Fruit fly (Drosophila melanogaster) whole organism, embryonic: ENCODE data around the gene Sodh1.

Source experiments
- Atf3 ChIP-seq: fragments of 200-800 bp; sonication (Bioruptor generic); optimal IDR thresholded peaks from 3 replicates; lab custom pipeline; 2016; ENCODE audit warnings: missing biosample characterization, missing genetic modification characterization
- Blimp-1 ChIP-seq: fragments of 200-800 bp; sonication (Bioruptor generic); optimal IDR thresholded peaks from 3 replicates; lab custom pipeline; 2018; ENCODE audit warnings: missing biosample characterization, missing genetic modification characterization, mild to moderate bottlenecking, moderate library complexity, missing genetic modification reagents
- C15 ChIP-seq: fragments of 200-800 bp; sonication (Bioruptor generic); IDR thresholded peaks from 3 replicates; pipeline ENCODE4 v1.3.6; 2022; ENCODE audit warnings: missing biosample characterization, missing genetic modification characterization
- CG10979 ChIP-seq: fragments of 200-800 bp; sonication (Bioruptor generic); optimal IDR thresholded peaks from 2 replicates; lab custom pipeline; 2018; ENCODE audit warnings: missing biosample characterization, mild to moderate bottlenecking, missing genetic modification characterization, moderate library complexity
- CG11560 ChIP-seq: fragments of 200-800 bp; sonication (Bioruptor generic); IDR thresholded peaks from 3 replicates; pipeline ENCODE4 v1.3.6; 2022; ENCODE audit warnings: missing biosample characterization, missing genetic modification characterization
- CG12299 ChIP-seq: fragments of 200-800 bp; sonication (Bioruptor generic); optimal IDR thresholded peaks from 2 replicates; lab custom pipeline; 2018; ENCODE audit warnings: missing biosample characterization, mild to moderate bottlenecking, missing genetic modification characterization
- CG12391 ChIP-seq: fragments of 200-800 bp; sonication (Bioruptor generic); optimal IDR thresholded peaks from 3 replicates; lab custom pipeline; 2018; ENCODE audit warnings: missing biosample characterization, mild to moderate bottlenecking, missing genetic modification characterization, moderate library complexity
- CG12659 ChIP-seq: fragments of 200-800 bp; sonication (Bioruptor generic); optimal IDR thresholded peaks from 3 replicates; lab custom pipeline; 2017; ENCODE audit warnings: mild to moderate bottlenecking, missing biosample characterization, missing genetic modification reagents, missing genetic modification characterization
- CG13287 ChIP-seq: fragments of 200-800 bp; sonication (Bioruptor generic); IDR thresholded peaks from 2 replicates; pipeline ENCODE4 v1.3.6; 2022; ENCODE audit warnings: missing biosample characterization, missing genetic modification characterization; ENCODE audit not compliant: partially characterized antibody
- CG13424 ChIP-seq: fragments of 200-800 bp; sonication (Bioruptor generic); optimal IDR thresholded peaks from 2 replicates; lab custom pipeline; 2019; ENCODE audit warnings: missing biosample characterization, mild to moderate bottlenecking, missing genetic modification characterization, moderate library complexity
- CG1792 ChIP-seq: fragments of 200-800 bp; sonication (Bioruptor generic); optimal IDR thresholded peaks from 2 replicates; lab custom pipeline; 2016; ENCODE audit warnings: missing biosample characterization, missing genetic modification characterization
- CG3281 ChIP-seq: fragments of 200-800 bp; sonication (Bioruptor generic); optimal IDR thresholded peaks from 3 replicates; lab custom pipeline; 2017; ENCODE audit warnings: missing biosample characterization, mild to moderate bottlenecking, missing genetic modification characterization
- CG34376 ChIP-seq: fragments of 200-800 bp; sonication (Bioruptor generic); optimal IDR thresholded peaks from 2 replicates; lab custom pipeline; 2018; ENCODE audit warnings: missing biosample characterization, mild to moderate bottlenecking, missing genetic modification characterization
- CG3847 ChIP-seq: fragments of 200-800 bp; sonication (Bioruptor generic); IDR thresholded peaks from 2 replicates; pipeline ENCODE4 v1.3.6; 2022; ENCODE audit warnings: missing biosample characterization, missing genetic modification characterization
- CG3995 ChIP-seq: fragments of 200-800 bp; sonication (Bioruptor generic); optimal IDR thresholded peaks from 3 replicates; lab custom pipeline; 2016; ENCODE audit warnings: missing biosample characterization, missing genetic modification characterization
- CG42726 ChIP-seq: fragments of 200-800 bp; sonication (Bioruptor generic); IDR thresholded peaks from 2 replicates; pipeline ENCODE4 v1.3.6; 2022; ENCODE audit warnings: missing biosample characterization, missing genetic modification characterization; ENCODE audit not compliant: partially characterized antibody
- CG4707 ChIP-seq: fragments of 200-800 bp; sonication (Bioruptor generic); optimal IDR thresholded peaks from 2 replicates; lab custom pipeline; 2018; ENCODE audit warnings: missing biosample characterization, mild to moderate bottlenecking, missing genetic modification characterization, moderate library complexity
- CG6254 ChIP-seq: fragments of 200-800 bp; sonication (Bioruptor generic); optimal IDR thresholded peaks from 3 replicates; lab custom pipeline; 2017; ENCODE audit warnings: mild to moderate bottlenecking, missing biosample characterization, missing genetic modification reagents, missing genetic modification characterization
- CG6765 ChIP-seq: fragments of 200-800 bp; sonication (Bioruptor generic); optimal IDR thresholded peaks from 3 replicates; lab custom pipeline; 2017; ENCODE audit warnings: missing biosample characterization, mild to moderate bottlenecking, missing genetic modification characterization
- CG8359 ChIP-seq: fragments of 200-800 bp; sonication (Bioruptor generic); optimal IDR thresholded peaks from 2 replicates; lab custom pipeline; 2017; ENCODE audit warnings: missing biosample characterization, mild to moderate bottlenecking, missing genetic modification characterization, borderline replicate concordance
- CG9817 ChIP-seq: fragments of 200-800 bp; sonication (Bioruptor generic); optimal IDR thresholded peaks from 2 replicates; lab custom pipeline; 2018; ENCODE audit warnings: missing biosample characterization, mild to moderate bottlenecking, missing genetic modification characterization, moderate library complexity
- CHES-1-like ChIP-seq: fragments of 200-800 bp; sonication (Bioruptor generic); optimal IDR thresholded peaks from 2 replicates; lab custom pipeline; 2016; ENCODE audit warnings: missing biosample characterization, missing genetic modification characterization
- CrebB ChIP-seq: fragments of 200-800 bp; sonication (Bioruptor generic); optimal IDR thresholded peaks from 3 replicates; lab custom pipeline; 2018; ENCODE audit warnings: missing biosample characterization, mild to moderate bottlenecking, missing genetic modification characterization
- Dek ChIP-seq: fragments of 200-800 bp; sonication (Bioruptor generic); optimal IDR thresholded peaks from 3 replicates; lab custom pipeline; 2019; ENCODE audit warnings: missing biosample characterization, mild to moderate bottlenecking, missing genetic modification characterization, moderate library complexity
- Fer1 ChIP-seq: fragments of 200-800 bp; sonication (Bioruptor generic); optimal IDR thresholded peaks from 2 replicates; lab custom pipeline; 2017; ENCODE audit warnings: missing biosample characterization, mild to moderate bottlenecking, missing genetic modification characterization
- HLH3B ChIP-seq: fragments of 200-800 bp; sonication (Bioruptor generic); IDR thresholded peaks from 2 replicates; pipeline ENCODE4 v1.3.6; 2022; ENCODE audit warnings: missing biosample characterization, missing genetic modification characterization
- HLHmδ ChIP-seq: fragments of 200-800 bp; sonication (Bioruptor generic); optimal IDR thresholded peaks from 2 replicates; lab custom pipeline; 2018; ENCODE audit warnings: missing biosample characterization, mild to moderate bottlenecking, missing genetic modification characterization, moderate library complexity
- Nf-YA ChIP-seq: fragments of 200-800 bp; sonication (Bioruptor generic); IDR thresholded peaks from 2 replicates; pipeline ENCODE4 v1.3.6; 2022; ENCODE audit warnings: missing biosample characterization, missing genetic modification characterization
- Opbp ChIP-seq: fragments of 200-800 bp; sonication (Bioruptor generic); IDR thresholded peaks from 3 replicates; pipeline ENCODE4 v1.3.6; 2022; ENCODE audit warnings: missing biosample characterization, missing genetic modification characterization; ENCODE audit not compliant: partially characterized antibody
- Xrp1 ChIP-seq: fragments of 200-800 bp; sonication (Bioruptor generic); IDR thresholded peaks from 2 replicates; pipeline ENCODE4 v1.3.6; 2022; ENCODE audit warnings: missing biosample characterization, missing genetic modification characterization
- YL-1 ChIP-seq: fragments of 200-800 bp; sonication (Bioruptor generic); optimal IDR thresholded peaks from 3 replicates; lab custom pipeline; 2017; ENCODE audit warnings: missing biosample characterization, mild to moderate bottlenecking, missing genetic modification characterization
- ac ChIP-seq: fragments of 200-800 bp; sonication (Bioruptor generic); optimal IDR thresholded peaks from 3 replicates; lab custom pipeline; 2017; ENCODE audit warnings: missing biosample characterization, mild to moderate bottlenecking, missing genetic modification characterization
- cg ChIP-seq: fragments of 200-800 bp; sonication (Bioruptor generic); optimal IDR thresholded peaks from 3 replicates; lab custom pipeline; 2019; ENCODE audit warnings: missing biosample characterization, mild to moderate bottlenecking, missing genetic modification characterization, moderate library complexity
- dmrt11E ChIP-seq: fragments of 200-800 bp; sonication (Bioruptor generic); optimal IDR thresholded peaks from 3 replicates; lab custom pipeline; 2018; ENCODE audit warnings: missing biosample characterization, mild to moderate bottlenecking, missing genetic modification characterization, moderate library complexity
- dpn ChIP-seq, 2 experiments: fragments of 200-800 bp; sonication (Bioruptor generic); optimal IDR thresholded peaks; 3 replicates each; lab custom pipeline; 2016; ENCODE audit warnings: missing biosample characterization in 2 of 2, missing genetic modification characterization in 2 of 2
- dysf ChIP-seq: fragments of 200-800 bp; sonication (Bioruptor generic); IDR thresholded peaks from 3 replicates; pipeline ENCODE4 v1.3.6; 2022; ENCODE audit warnings: missing biosample characterization, missing genetic modification characterization
- fru ChIP-seq: fragments of >200 bp; optimal IDR thresholded peaks from 2 replicates; lab custom pipeline; 2017
- gcm ChIP-seq: fragments of 200-800 bp; sonication (Bioruptor generic); optimal IDR thresholded peaks from 2 replicates; lab custom pipeline; 2019; ENCODE audit warnings: missing biosample characterization, mild to moderate bottlenecking, missing genetic modification characterization, moderate library complexity
- klu ChIP-seq: fragments of 200-800 bp; sonication (Bioruptor generic); IDR thresholded peaks from 2 replicates; pipeline ENCODE4 v1.3.6; 2022; ENCODE audit warnings: missing biosample characterization, missing genetic modification characterization
- mirr ChIP-seq: fragments of 200-800 bp; sonication (Bioruptor generic); optimal IDR thresholded peaks from 3 replicates; lab custom pipeline; 2018; ENCODE audit warnings: missing biosample characterization, mild to moderate bottlenecking, missing genetic modification characterization
- odd ChIP-seq: fragments of 200-800 bp; sonication (Bioruptor generic); optimal IDR thresholded peaks from 2 replicates; lab custom pipeline; 2017; ENCODE audit warnings: missing biosample characterization, mild to moderate bottlenecking, missing genetic modification characterization
- pita ChIP-seq: fragments of 200-800 bp; sonication (Bioruptor generic); optimal IDR thresholded peaks from 2 replicates; lab custom pipeline; 2017; ENCODE audit warnings: missing biosample characterization, mild to moderate bottlenecking, missing genetic modification characterization
- pzg ChIP-seq: fragments of 200-800 bp; sonication (Bioruptor generic); optimal IDR thresholded peaks from 3 replicates; lab custom pipeline; 2018; ENCODE audit warnings: missing biosample characterization, mild to moderate bottlenecking, missing genetic modification characterization, moderate library complexity
- ranshi ChIP-seq: fragments of 200-800 bp; sonication (Bioruptor generic); IDR thresholded peaks from 2 replicates; pipeline ENCODE4 v1.3.6; 2022; ENCODE audit warnings: missing biosample characterization, missing genetic modification characterization
- scrt ChIP-seq: fragments of 200-800 bp; sonication (Bioruptor generic); optimal IDR thresholded peaks from 2 replicates; lab custom pipeline; 2018; ENCODE audit warnings: missing biosample characterization, mild to moderate bottlenecking, missing genetic modification characterization, moderate library complexity
- slbo ChIP-seq: fragments of 200-800 bp; sonication (Bioruptor generic); IDR thresholded peaks from 2 replicates; pipeline ENCODE4 v1.3.6; 2022; ENCODE audit warnings: missing biosample characterization, missing genetic modification characterization
- sob ChIP-seq: fragments of 200-800 bp; sonication (Bioruptor generic); IDR thresholded peaks from 2 replicates; pipeline ENCODE4 v1.3.6; 2022; ENCODE audit warnings: missing biosample characterization, missing genetic modification characterization
- ssp ChIP-seq: fragments of 200-800 bp; sonication (Bioruptor generic); IDR thresholded peaks from 2 replicates; pipeline ENCODE4 v1.3.6; 2022; ENCODE audit warnings: missing biosample characterization, missing genetic modification characterization
- sug ChIP-seq: fragments of 200-800 bp; optimal IDR thresholded peaks from 2 replicates; lab custom pipeline; 2019; ENCODE audit warnings: missing biosample characterization, mild to moderate bottlenecking, missing genetic modification characterization, moderate library complexity
- twi ChIP-seq: fragments of 200-800 bp; optimal IDR thresholded peaks from 2 replicates; lab custom pipeline; 2019; ENCODE audit warnings: missing biosample characterization, mild to moderate bottlenecking, missing genetic modification characterization, moderate library complexity

Gene Sodh1

DNA sequence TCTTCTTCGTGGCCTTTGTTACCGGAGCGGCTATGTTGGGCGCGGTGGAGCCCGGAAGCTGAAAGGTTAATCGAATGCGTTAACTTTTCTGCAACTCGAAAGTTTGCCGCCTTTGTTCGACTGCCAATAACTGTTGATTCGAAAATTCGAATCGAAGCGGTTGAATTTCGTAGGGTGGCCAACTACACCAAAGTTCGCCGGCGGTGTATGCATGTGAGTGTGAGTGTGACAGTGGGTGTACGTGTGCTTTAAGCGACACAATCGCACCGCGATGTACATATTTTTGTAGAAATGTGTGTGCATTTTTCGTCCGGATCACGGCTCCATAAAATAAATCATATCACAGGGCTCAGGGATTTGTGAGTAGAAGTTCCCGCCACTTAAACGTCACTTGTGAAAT, 33.3 kb downstream of the Sodh1 start (continued):
- TF ChIP-seq pzg (peak; percentile 39), Nf-YA (no peak), cg (GFP tag; lab: Kevin White, UChicago) (peak; percentile 84), dmrt11E (tag; lab: Kevin White, UChicago) (no peak), CG12659 (peak; percentile 8), klu (GFP tag; lab: Robert Waterston, UW) (no peak), twi (no peak), CG10979 (tag; lab: Kevin White, UChicago) (no peak), gcm (no peak), slbo (GFP tag; lab: Robert Waterston, UW) (0 out of 2 replicates have a peak, but pooled peaks have one; percentile 15), YL-1 (peak; percentile 4), CG12299 (no peak), ranshi (peak; percentile 39; the same call in 1 of the 2 replicates), HLHmδ (GFP tag; lab: Kevin White, UChicago) (no peak), sob (0 out of 2 replicates have a peak, but pooled peaks have one; percentile 22), odd (no peak), CG6254 (no peak), Blimp-1 (GFP tag; lab: Kevin White, UChicago) (no peak), dysf (GFP tag; lab: Robert Waterston, UW) (no peak), CG1792 (GFP tag; lab: Kevin White, UChicago) (no peak), CG13287 (peak; percentile 22; the same call in 1 of the 2 replicates), ac (GFP tag; lab: Kevin White, UChicago) (no peak), Dek (no peak), CG6765 (no peak), Opbp (0 out of 3 replicates have a peak, but pooled peaks have one; percentile 3), CG34376 (no peak), CG3847 (GFP tag; lab: Robert Waterston, UW) (0 out of 2 replicates have a peak, but pooled peaks have one; percentile 35), CG3995 (peak; percentile 67), pita (GFP tag; lab: Kevin White, UChicago) (no peak), CG11560 (no peak), CrebB (tag; lab: Kevin White, UChicago) (peak; percentile 0), CG3281 (GFP tag; lab: Kevin White, UChicago) (no peak), CG13424 (tag; lab: Kevin White, UChicago) (no peak), CHES-1-like (no peak), Xrp1 (GFP tag; lab: Robert Waterston, UW) (no peak), CG9817 (no peak), ssp (GFP tag; lab: Robert Waterston, UW) (no peak), Atf3 (GFP tag; lab: Kevin White, UChicago) (no peak), dpn (GFP tag; optimal IDR thresholded peaks at IDR 0.05; lab: Kevin White, UChicago) (no peak), CG4707 (GFP tag; lab: Kevin White, UChicago) (peak; percentile 28), fru (no peak), scrt (GFP tag; lab: Kevin White, UChicago) (peak; percentile 21), HLH3B (GFP tag; lab: Robert Waterston, UW) (no peak), CG12391 (no peak), mirr (peak; percentile 4), C15 (GFP tag; lab: Robert Waterston, UW) (no peak), sug (peak; percentile 10), CG42726 (GFP tag; lab: Robert Waterston, UW) (no peak), CG8359 (GFP tag; lab: Kevin White, UChicago) (no peak), Fer1 (GFP tag; lab: Kevin White, UChicago) (no peak)
